Worm (Caenorhabditis elegans) whole organism, L3 larva: ENCODE data around the gene Y57G11C.51.

ENCODE experiments used
- nhr-77 ChIP-seq: fragments of 150-350 bp; optimal IDR thresholded peaks from 2 replicates; lab custom pipeline; 2014; ENCODE audit warnings: missing biosample characterization, missing genetic modification characterization
- pha-4 ChIP-seq: fragments of 150-350 bp; optimal IDR thresholded peaks from 2 replicates; lab custom pipeline; 2014; ENCODE audit warnings: missing biosample characterization, missing genetic modification reagents, missing genetic modification characterization

ce11 chrIV:14806903-14807302 lies 32.5 kb upstream of the Y57G11C.51 start, which contains the start of gene oig-5:
- TF ChIP-seq nhr-77 (no peak), pha-4 (tag; lab: Kevin White, UChicago) (no peak)
